Worm (Caenorhabditis elegans) whole organism, young adult: ENCODE results near the gene tbx-9.

Experiments
- F49E8.2 ChIP-seq: sonication (generic microtip); optimal IDR thresholded peaks from 3 replicates; lab custom pipeline; 2017; ENCODE audit warnings: missing genetic modification characterization, mild to moderate bottlenecking, missing compliant biosample characterization, antibody characterized with exemption, moderate library complexity; ENCODE audit not compliant: insufficient read depth
- lin-35 ChIP-seq, 3 experiments: fragments of 150-350 bp in 2 of 3; sonication (generic microtip) in 1 of 3; optimal IDR thresholded peaks; 2 replicates each; lab custom pipeline; 2014 to 2018; ENCODE audit warnings: missing biosample characterization in 3 of 3, missing genetic modification characterization in 3 of 3, missing genetic modification reagents in 3 of 3
- mes-4 ChIP-seq: sonication (generic microtip); optimal IDR thresholded peaks from 2 replicates; lab custom pipeline; 2016; ENCODE audit warnings: missing genotype, missing genetic modification characterization, missing compliant biosample characterization
- pbrm-1 ChIP-seq: fragments of 200-800 bp; sonication (Bioruptor generic); IDR thresholded peaks from 2 replicates; pipeline ENCODE4 v1.3.6; 2022; ENCODE audit warnings: missing genetic modification reagents, missing genetic modification characterization, missing compliant biosample characterization

DNA sequence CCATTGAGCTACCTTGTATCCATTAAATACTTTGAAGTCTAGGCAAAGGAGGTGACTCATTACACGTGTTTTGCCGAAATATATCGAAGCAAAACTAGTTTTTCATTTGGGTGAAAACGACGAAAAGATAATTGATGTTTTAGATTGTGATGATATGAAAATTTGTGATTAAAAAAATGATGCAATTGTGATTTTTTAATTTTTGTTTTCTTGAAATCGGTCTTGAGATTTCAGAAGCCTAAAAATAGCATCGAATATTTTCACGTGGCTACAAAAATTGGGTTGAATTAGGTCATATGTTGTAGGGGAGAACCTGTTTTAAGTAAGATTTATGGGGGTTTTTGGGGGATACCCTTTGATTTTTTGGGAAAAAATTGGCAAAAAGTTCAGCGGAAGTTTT lies 51.1 kb downstream of the tbx-9 start:
- TF ChIP-seq lin-35 (GFP tag; optimal IDR thresholded peaks at IDR 0.05; lab: Kevin White, UChicago) (no peak), mes-4 (tag; lab: Kevin White, UChicago) (no peak), F49E8.2 (tag; lab: Kevin White, UChicago) (no peak), pbrm-1 (no peak)
